Worm (Caenorhabditis elegans): ENCODE results near the gene snt-6.

Gene snt-6

ce11 chrII:750155-750554 lies at the start of gene snt-6:
Gene snt-6, minus strand, starts transcription at chrII:750212.
- TF ChIP-seq ceh-45 (GFP tag; IDR thresholded peaks at IDR 0.05) (no peak), ceh-2 (tag; optimal IDR thresholded peaks at IDR 0.05) (no peak), unc-42 (tag; optimal IDR thresholded peaks at IDR 0.05) (no peak), ceh-30 (tag; optimal IDR thresholded peaks at IDR 0.05) (no peak), lim-6 (tag; optimal IDR thresholded peaks at IDR 0.05) (no peak), nhr-232 (tag; optimal IDR thresholded peaks at IDR 0.05) (no peak), ceh-34 (tag; optimal IDR thresholded peaks at IDR 0.05) (no peak), sox-4 (tag; optimal IDR thresholded peaks at IDR 0.05) (no peak), tbx-2 (tag; optimal IDR thresholded peaks at IDR 0.05) (no peak), K09A11.1 (tag; optimal IDR thresholded peaks at IDR 0.05; ENCODE audit: insufficient read depth) (no peak), fkh-6 (tag; optimal IDR thresholded peaks at IDR 0.05) (no peak), tbx-7 (tag; optimal IDR thresholded peaks at IDR 0.05) (no peak), npax-4 (tag; optimal IDR thresholded peaks at IDR 0.05) (no peak), che-1 (tag; optimal IDR thresholded peaks at IDR 0.05) (no peak), fax-1 (tag; optimal IDR thresholded peaks at IDR 0.05) (no peak), fkh-10 (GFP tag; optimal IDR thresholded peaks at IDR 0.05) (no peak), ceh-18 (tag; optimal IDR thresholded peaks at IDR 0.05) (no peak), pax-1 (tag; optimal IDR thresholded peaks at IDR 0.05) (no peak), pqm-1 (tag; optimal IDR thresholded peaks at IDR 0.05) (no peak)

DNA sequence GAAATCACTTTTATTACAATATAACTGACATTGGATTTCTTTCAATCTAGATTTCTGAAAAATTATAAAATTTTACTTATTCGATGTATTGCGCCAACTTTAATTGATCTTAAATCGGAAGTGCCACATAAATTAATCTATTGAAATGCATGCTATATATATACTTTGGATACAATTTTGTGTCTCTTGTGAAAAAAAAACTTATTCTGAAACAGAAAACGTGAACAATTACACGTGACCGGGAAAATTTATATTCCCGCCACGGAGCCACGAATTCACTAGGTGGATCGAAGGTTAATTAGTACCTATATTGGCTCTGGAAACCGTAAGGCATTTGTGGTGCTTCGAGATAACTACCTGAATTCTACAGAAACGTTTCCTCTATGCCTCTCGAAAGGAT lies 49.7 kb upstream of the snt-6 start, which contains the start of gene F46F5.14:
Gene F46F5.14 (plus strand): TSS at position 301 of the 400 bp plus-strand sequence.
- no peak for TF ChIP-seq lin-11 (tag; optimal IDR thresholded peaks at IDR 0.05)
- TF ChIP-seq ztf-16 (tag; optimal IDR thresholded peaks at IDR 0.05), result no peak
- TF ChIP-seq pqm-1 (tag; optimal IDR thresholded peaks at IDR 0.05), result no peak
- TF ChIP-seq nfya-1 (tag; optimal IDR thresholded peaks at IDR 0.05), result no peak
- TF ChIP-seq ceh-24 (tag; optimal IDR thresholded peaks at IDR 0.05), result no peak
- TF ChIP-seq unc-42 (tag; optimal IDR thresholded peaks at IDR 0.05), result no peak
- TF ChIP-seq ceh-18 (tag; optimal IDR thresholded peaks at IDR 0.05), result no peak
- no peak for TF ChIP-seq pha-2 (tag; optimal IDR thresholded peaks at IDR 0.05)
- TF ChIP-seq zip-5 (tag; optimal IDR thresholded peaks at IDR 0.05), result no peak

DNA sequence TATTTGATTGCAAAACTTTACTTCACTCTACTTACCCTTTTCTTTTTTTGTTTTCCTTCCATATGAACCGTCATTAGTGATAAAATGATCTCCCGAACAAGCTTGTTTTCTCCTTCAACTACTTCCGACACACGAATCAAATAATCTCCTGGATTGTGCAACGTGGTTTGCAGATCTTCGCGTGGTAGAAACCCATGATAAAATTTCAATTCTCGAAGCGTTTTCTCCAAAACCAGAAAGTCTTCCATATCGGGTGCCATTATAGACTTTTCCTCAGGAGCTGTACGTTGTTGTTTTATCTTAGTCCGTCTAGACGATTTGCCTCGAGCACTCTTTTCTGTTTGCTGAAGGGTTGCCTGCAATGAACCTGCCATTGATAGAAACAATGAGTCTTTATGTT lies 47.4 kb upstream of the snt-6 start:
- TF ChIP-seq ceh-18 (tag; optimal IDR thresholded peaks at IDR 0.05) (no peak), elt-2 (tag; optimal IDR thresholded peaks at IDR 0.05) (no peak), unc-86 (tag; optimal IDR thresholded peaks at IDR 0.05) (no peak), tbx-2 (tag; optimal IDR thresholded peaks at IDR 0.05) (no peak), unc-55 (GFP tag; optimal IDR thresholded peaks at IDR 0.05) (no peak), pag-3 (tag; optimal IDR thresholded peaks at IDR 0.05; ENCODE audit: borderline replicate concordance) (no peak), nfya-1 (tag; optimal IDR thresholded peaks at IDR 0.05) (no peak), ceh-30 (tag; optimal IDR thresholded peaks at IDR 0.05) (no peak), pha-2 (tag; optimal IDR thresholded peaks at IDR 0.05) (no peak), Y22D7AL.16 (tag; optimal IDR thresholded peaks at IDR 0.05) (no peak), syd-9 (tag; optimal IDR thresholded peaks at IDR 0.05) (no peak), pax-1 (tag; optimal IDR thresholded peaks at IDR 0.05) (no peak), ceh-9 (tag; optimal IDR thresholded peaks at IDR 0.05) (no peak)

DNA sequence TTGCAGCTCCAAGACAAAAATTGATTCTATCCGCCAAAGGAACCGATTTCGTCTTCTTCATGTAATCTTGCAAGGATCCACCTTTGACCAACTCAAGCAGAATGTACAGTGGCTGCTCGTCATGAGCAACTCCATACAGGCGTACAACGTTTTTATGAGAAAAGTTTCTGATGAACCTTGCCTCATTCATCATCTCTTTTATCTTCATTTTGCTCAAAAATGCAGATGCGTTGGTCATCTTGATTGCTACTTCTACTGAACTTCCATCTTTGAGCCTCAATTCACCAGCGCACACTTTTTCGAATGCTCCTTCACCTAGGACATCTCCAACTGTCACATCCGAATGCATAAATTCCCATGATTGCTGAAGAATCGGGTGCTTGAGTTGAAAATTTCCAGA lies 46.9 kb upstream of the snt-6 start:
- TF ChIP-seq ahr-1 (tag; optimal IDR thresholded peaks at IDR 0.05), result no peak
- TF ChIP-seq gmeb-2 (tag; optimal IDR thresholded peaks at IDR 0.05), result no peak
- no peak for TF ChIP-seq ttx-3 (tag; optimal IDR thresholded peaks at IDR 0.05)
- no peak for TF ChIP-seq sox-4 (tag; optimal IDR thresholded peaks at IDR 0.05)
- TF ChIP-seq nfya-1 (tag; optimal IDR thresholded peaks at IDR 0.05), result no peak
- no peak for TF ChIP-seq pros-1 (tag; optimal IDR thresholded peaks at IDR 0.05)
- TF ChIP-seq ceh-6 (GFP tag; optimal IDR thresholded peaks at IDR 0.05), result no peak
- TF ChIP-seq hlh-6 (tag; optimal IDR thresholded peaks at IDR 0.05), result no peak
- no peak for TF ChIP-seq pha-4 (tag; optimal IDR thresholded peaks at IDR 0.05)
- no peak for TF ChIP-seq npax-4 (tag; optimal IDR thresholded peaks at IDR 0.05)
- TF ChIP-seq nhr-11 (tag; optimal IDR thresholded peaks at IDR 0.05), result no peak
- no peak for TF ChIP-seq K09A11.1 (tag; optimal IDR thresholded peaks at IDR 0.05; ENCODE audit: insufficient read depth)
- no peak for TF ChIP-seq fkh-6 (tag; optimal IDR thresholded peaks at IDR 0.05)
- no peak for TF ChIP-seq unc-55 (GFP tag; optimal IDR thresholded peaks at IDR 0.05)

Measured in whole organism, late embryonic.